Fruit fly (Drosophila melanogaster) whole organism, embryonic: ENCODE results near the gene mldr.

Experiments
- Aef1 ChIP-seq: fragments of 200-800 bp; sonication (Bioruptor generic); IDR thresholded peaks from 3 replicates; pipeline ENCODE4 v1.3.6; 2022; ENCODE audit warnings: missing biosample characterization, missing genetic modification characterization
- Blimp-1 ChIP-seq: fragments of 200-800 bp; sonication (Bioruptor generic); optimal IDR thresholded peaks from 3 replicates; lab custom pipeline; 2018; ENCODE audit warnings: missing biosample characterization, missing genetic modification characterization, mild to moderate bottlenecking, moderate library complexity, missing genetic modification reagents
- CG10147 ChIP-seq: fragments of 200-800 bp; sonication (Bioruptor generic); optimal IDR thresholded peaks from 2 replicates; lab custom pipeline; 2019; ENCODE audit warnings: missing biosample characterization, mild to moderate bottlenecking, missing genetic modification characterization, moderate library complexity
- CG11093 ChIP-seq: fragments of 200-800 bp; sonication (Bioruptor generic); IDR thresholded peaks from 3 replicates; pipeline ENCODE4 v1.3.6; 2022; ENCODE audit warnings: missing biosample characterization, missing genetic modification characterization
- CG12391 ChIP-seq: fragments of 200-800 bp; sonication (Bioruptor generic); optimal IDR thresholded peaks from 3 replicates; lab custom pipeline; 2018; ENCODE audit warnings: missing biosample characterization, mild to moderate bottlenecking, missing genetic modification characterization, moderate library complexity
- CG13287 ChIP-seq: fragments of 200-800 bp; sonication (Bioruptor generic); IDR thresholded peaks from 2 replicates; pipeline ENCODE4 v1.3.6; 2022; ENCODE audit warnings: missing biosample characterization, missing genetic modification characterization; ENCODE audit not compliant: partially characterized antibody
- CG13424 ChIP-seq: fragments of 200-800 bp; sonication (Bioruptor generic); optimal IDR thresholded peaks from 2 replicates; lab custom pipeline; 2019; ENCODE audit warnings: missing biosample characterization, mild to moderate bottlenecking, missing genetic modification characterization, moderate library complexity
- CG14710 ChIP-seq: fragments of 200-800 bp; sonication (Bioruptor generic); optimal IDR thresholded peaks from 3 replicates; lab custom pipeline; 2019; ENCODE audit warnings: missing biosample characterization, mild to moderate bottlenecking, missing genetic modification characterization, moderate library complexity
- CG17359 ChIP-seq: fragments of 200-800 bp; sonication (Bioruptor generic); optimal IDR thresholded peaks from 3 replicates; lab custom pipeline; 2018; ENCODE audit warnings: missing biosample characterization, mild to moderate bottlenecking, missing genetic modification characterization, moderate library complexity
- CG17361 ChIP-seq: fragments of 200-800 bp; sonication (Bioruptor generic); IDR thresholded peaks from 3 replicates; pipeline ENCODE4 v1.3.6; 2022; ENCODE audit warnings: missing biosample characterization, missing genetic modification characterization
- CG1832 ChIP-seq: fragments of 200-800 bp; sonication (Bioruptor generic); optimal IDR thresholded peaks from 2 replicates; lab custom pipeline; 2017; ENCODE audit warnings: missing biosample characterization, mild to moderate bottlenecking, missing genetic modification characterization, inconsistent platforms
- CG18764 ChIP-seq: fragments of 200-800 bp; sonication (Bioruptor generic); optimal IDR thresholded peaks from 3 replicates; lab custom pipeline; 2016; ENCODE audit warnings: missing biosample characterization, missing genetic modification characterization
- CG34224 ChIP-seq: fragments of 200-800 bp; sonication (Bioruptor generic); IDR thresholded peaks from 3 replicates; pipeline ENCODE4 v1.3.6; 2022; ENCODE audit warnings: missing biosample characterization, missing genetic modification characterization; ENCODE audit not compliant: partially characterized antibody
- CG4820 ChIP-seq: fragments of 200-800 bp; sonication (Bioruptor generic); optimal IDR thresholded peaks from 3 replicates; lab custom pipeline; 2016; ENCODE audit warnings: missing biosample characterization, missing genetic modification characterization
- CG6175 ChIP-seq: fragments of 200-800 bp; sonication (Bioruptor generic); IDR thresholded peaks from 3 replicates; pipeline ENCODE4 v1.3.6; 2022; ENCODE audit warnings: missing biosample characterization, missing genetic modification characterization
- CG6654 ChIP-seq: fragments of 200-800 bp; sonication (Bioruptor generic); optimal IDR thresholded peaks from 2 replicates; lab custom pipeline; 2017; ENCODE audit warnings: missing biosample characterization, mild to moderate bottlenecking, missing genetic modification characterization
- CG6791 ChIP-seq: fragments of 200-800 bp; sonication (Bioruptor generic); IDR thresholded peaks from 3 replicates; pipeline ENCODE4 v1.3.6; 2022; ENCODE audit warnings: missing biosample characterization, missing genetic modification characterization; ENCODE audit not compliant: partially characterized antibody
- CG7987 ChIP-seq: fragments of 200-800 bp; sonication (Bioruptor generic); optimal IDR thresholded peaks from 2 replicates; lab custom pipeline; 2018; ENCODE audit warnings: missing biosample characterization, mild to moderate bottlenecking, missing genetic modification characterization, moderate library complexity
- CG8924 ChIP-seq: fragments of 200-800 bp; optimal IDR thresholded peaks from 3 replicates; lab custom pipeline; 2019; ENCODE audit warnings: missing biosample characterization, mild to moderate bottlenecking, missing genetic modification characterization, moderate library complexity
- HLH3B ChIP-seq: fragments of 200-800 bp; sonication (Bioruptor generic); IDR thresholded peaks from 2 replicates; pipeline ENCODE4 v1.3.6; 2022; ENCODE audit warnings: missing biosample characterization, missing genetic modification characterization
- Hmr ChIP-seq: fragments of 200-800 bp; sonication (Bioruptor generic); optimal IDR thresholded peaks from 3 replicates; lab custom pipeline; 2017; ENCODE audit warnings: mild to moderate bottlenecking, missing biosample characterization, missing genetic modification reagents, missing genetic modification characterization
- Hr51 ChIP-seq, 2 experiments: fragments of 200-800 bp; sonication (Bioruptor generic); optimal IDR thresholded peaks; 2 replicates in 1 of 2; 3 replicates in 1 of 2; lab custom pipeline; 2016 to 2018; ENCODE audit warnings: missing biosample characterization in 2 of 2, missing genetic modification characterization in 2 of 2, mild to moderate bottlenecking in 1 of 2, moderate library complexity in 1 of 2
- MBD-R2 ChIP-seq: fragments of 200-800 bp; sonication (Bioruptor generic); IDR thresholded peaks from 2 replicates; pipeline ENCODE4 v1.3.6; 2022; ENCODE audit warnings: missing biosample characterization, missing genetic modification characterization
- Meics ChIP-seq: fragments of 200-800 bp; sonication (Bioruptor generic); optimal IDR thresholded peaks from 2 replicates; lab custom pipeline; 2017; ENCODE audit warnings: missing biosample characterization, mild to moderate bottlenecking, missing genetic modification characterization
- NC2β ChIP-seq: fragments of 200-800 bp; sonication (Bioruptor generic); optimal IDR thresholded peaks from 2 replicates; lab custom pipeline; 2016; ENCODE audit warnings: missing biosample characterization, missing genetic modification characterization
- Nf-YA ChIP-seq: fragments of 200-800 bp; sonication (Bioruptor generic); IDR thresholded peaks from 2 replicates; pipeline ENCODE4 v1.3.6; 2022; ENCODE audit warnings: missing biosample characterization, missing genetic modification characterization
- ab ChIP-seq: fragments of 200-800 bp; sonication (Bioruptor generic); optimal IDR thresholded peaks from 2 replicates; lab custom pipeline; 2016; ENCODE audit warnings: missing biosample characterization, missing genetic modification characterization
- bigmax ChIP-seq: fragments of 200-800 bp; sonication (Bioruptor generic); optimal IDR thresholded peaks from 2 replicates; lab custom pipeline; 2018; ENCODE audit warnings: missing biosample characterization, mild to moderate bottlenecking, missing genetic modification characterization
- dimm ChIP-seq: fragments of 200-800 bp; sonication (Bioruptor generic); IDR thresholded peaks from 2 replicates; pipeline ENCODE4 v1.3.6; 2022; ENCODE audit warnings: missing biosample characterization, missing genetic modification characterization
- en ChIP-seq: fragments of 200-800 bp; sonication (Bioruptor generic); optimal IDR thresholded peaks from 2 replicates; lab custom pipeline; 2016; ENCODE audit warnings: missing biosample characterization, missing genetic modification characterization
- ftz-f1 ChIP-seq: fragments of 200-800 bp; sonication (Bioruptor generic); optimal IDR thresholded peaks from 2 replicates; lab custom pipeline; 2016; ENCODE audit warnings: missing biosample characterization, missing genetic modification characterization
- grau ChIP-seq: fragments of 200-800 bp; optimal IDR thresholded peaks from 3 replicates; lab custom pipeline; 2019; ENCODE audit warnings: missing biosample characterization, mild to moderate bottlenecking, missing genetic modification characterization, moderate library complexity
- hkb ChIP-seq, 2 experiments: fragments of 200-800 bp in 1 of 2; fragments of >200 bp in 1 of 2; sonication (Bioruptor generic) in 1 of 2; IDR thresholded peaks in 1 of 2; optimal IDR thresholded peaks in 1 of 2; 2 replicates each; pipeline versions ENCODE4 v1.3.6 to Lab custom; 2017 to 2022; ENCODE audit warnings: missing biosample characterization in 1 of 2, missing genetic modification characterization in 1 of 2
- lab ChIP-seq: fragments of 200-800 bp; sonication (Bioruptor generic); optimal IDR thresholded peaks from 3 replicates; lab custom pipeline; 2017; ENCODE audit warnings: missing biosample characterization, missing genetic modification characterization, mild to moderate bottlenecking, moderate library complexity, missing genetic modification reagents
- lilli ChIP-seq: fragments of 200-800 bp; sonication (Bioruptor generic); optimal IDR thresholded peaks from 3 replicates; lab custom pipeline; 2016; ENCODE audit warnings: missing biosample characterization, missing genetic modification characterization
- pan ChIP-seq, 4 experiments: fragments of >200 bp in 3 of 4; fragments of 200-800 bp in 1 of 4; sonication (Bioruptor generic) in 1 of 4; optimal IDR thresholded peaks in 3 of 4; IDR thresholded peaks in 1 of 4; 2 replicates each; pipeline versions ENCODE4 v1.3.6 to Lab custom; 2017 to 2022; ENCODE audit warnings: missing biosample characterization in 2 of 4, missing genetic modification characterization in 2 of 4, mixed read lengths in 1 of 4
- psq ChIP-seq: fragments of 200-800 bp; sonication (Bioruptor generic); optimal IDR thresholded peaks from 2 replicates; lab custom pipeline; 2017; ENCODE audit warnings: missing biosample characterization, missing genetic modification characterization
- pum ChIP-seq: fragments of 200-800 bp; sonication (Bioruptor generic); optimal IDR thresholded peaks from 2 replicates; lab custom pipeline; 2016; ENCODE audit warnings: missing biosample characterization, missing genetic modification characterization
- row ChIP-seq: fragments of 200-800 bp; sonication (Bioruptor generic); IDR thresholded peaks from 3 replicates; pipeline ENCODE4 v1.3.6; 2022; ENCODE audit warnings: missing biosample characterization, missing genetic modification characterization
- schlank ChIP-seq: fragments of 200-800 bp; sonication (Bioruptor generic); optimal IDR thresholded peaks from 2 replicates; lab custom pipeline; 2018; ENCODE audit warnings: missing biosample characterization, mild to moderate bottlenecking, missing genetic modification characterization
- sd ChIP-seq: fragments of 200-800 bp; sonication (Bioruptor generic); optimal IDR thresholded peaks from 3 replicates; lab custom pipeline; 2018; ENCODE audit warnings: missing biosample characterization, mild to moderate bottlenecking, missing genetic modification characterization, moderate library complexity
- sima ChIP-seq: fragments of 200-800 bp; sonication (Bioruptor generic); optimal IDR thresholded peaks from 2 replicates; lab custom pipeline; 2016; ENCODE audit warnings: missing biosample characterization, missing genetic modification characterization
- slbo ChIP-seq: fragments of 200-800 bp; sonication (Bioruptor generic); IDR thresholded peaks from 2 replicates; pipeline ENCODE4 v1.3.6; 2022; ENCODE audit warnings: missing biosample characterization, missing genetic modification characterization
- sob ChIP-seq: fragments of 200-800 bp; sonication (Bioruptor generic); IDR thresholded peaks from 2 replicates; pipeline ENCODE4 v1.3.6; 2022; ENCODE audit warnings: missing biosample characterization, missing genetic modification characterization
- sr ChIP-seq: fragments of 200-800 bp; sonication (Bioruptor generic); IDR thresholded peaks from 3 replicates; pipeline ENCODE4 v1.3.6; 2022; ENCODE audit warnings: missing biosample characterization, missing genetic modification characterization
- tll ChIP-seq, 2 experiments: fragments of 200-800 bp in 1 of 2; fragments of >200 bp in 1 of 2; sonication (Bioruptor generic) in 1 of 2; optimal IDR thresholded peaks; 2 replicates each; lab custom pipeline; 2017 to 2019; ENCODE audit warnings: missing biosample characterization in 2 of 2, missing genetic modification characterization in 2 of 2, mild to moderate bottlenecking in 1 of 2, moderate library complexity in 1 of 2
- ttk ChIP-seq: fragments of 200-800 bp; sonication (Bioruptor generic); IDR thresholded peaks from 2 replicates; pipeline ENCODE4 v2.1.2; 2022; ENCODE audit warnings: missing biosample characterization, missing genetic modification characterization
- unpg ChIP-seq: fragments of 200-800 bp; sonication (Bioruptor generic); optimal IDR thresholded peaks from 3 replicates; lab custom pipeline; 2018; ENCODE audit warnings: missing biosample characterization, mild to moderate bottlenecking, missing genetic modification characterization, moderate library complexity
- zfh1 ChIP-seq: fragments of 200-800 bp; sonication (Bioruptor generic); IDR thresholded peaks from 3 replicates; pipeline ENCODE4 v1.3.6; 2022; ENCODE audit warnings: missing biosample characterization, missing genetic modification characterization

The mldr gene

DNA sequence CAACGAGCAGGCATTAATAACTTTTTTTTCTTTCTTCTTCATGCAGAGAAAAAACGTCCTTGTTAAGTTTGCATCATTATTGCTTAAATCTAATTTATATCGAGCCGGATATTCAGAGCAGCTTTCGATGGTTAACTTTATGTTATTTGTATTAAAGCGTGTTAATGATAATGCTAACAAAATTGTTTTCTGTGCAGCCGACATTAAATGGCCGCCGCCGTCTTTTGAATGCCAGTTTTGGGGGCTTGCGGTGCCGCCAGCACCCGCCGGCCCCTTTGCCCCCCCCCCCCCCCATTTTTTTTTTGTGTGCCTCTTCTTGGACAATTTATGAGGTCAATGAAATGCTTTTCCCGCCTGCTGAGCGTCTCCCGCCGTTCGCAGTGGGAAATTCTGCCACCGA lies 20.4 kb downstream of the mldr start (continued):
- TF ChIP-seq Meics: peak; percentile 15
- TF ChIP-seq Hmr (GFP tag; lab: Kevin White, UChicago): peak; percentile 17
- TF ChIP-seq sob (GFP tag; lab: Robert Waterston, UW): peak; percentile 41; the same call in 1 of the 2 replicates
- TF ChIP-seq ttk (GFP tag; lab: Robert Waterston, UW): peak; percentile 34; the same call in 1 of the 2 replicates
- no peak for TF ChIP-seq MBD-R2 (GFP tag; lab: Robert Waterston, UW)
- no peak for TF ChIP-seq CG8924 (tag; lab: Kevin White, UChicago)
- TF ChIP-seq CG12391: peak; percentile 11
- no peak for TF ChIP-seq bigmax (GFP tag; lab: Kevin White, UChicago)
- no peak for TF ChIP-seq CG6791 (GFP tag; lab: Robert Waterston, UW)
- no peak for TF ChIP-seq sd (tag; lab: Kevin White, UChicago)
- no peak for TF ChIP-seq ftz-f1 (GFP tag; lab: Kevin White, UChicago)
- no peak for TF ChIP-seq pum (GFP tag; lab: Kevin White, UChicago)
- TF ChIP-seq CG1832 (GFP tag; lab: Kevin White, UChicago): no peak
- no peak for TF ChIP-seq CG34224 (GFP tag; lab: Robert Waterston, UW)
- TF ChIP-seq hkb (optimal IDR thresholded peaks at IDR 0.05; lab: Kevin White, UChicago): no peak
- TF ChIP-seq hkb (GFP tag; IDR thresholded peaks at IDR 0.05; lab: Robert Waterston, UW): 0 out of 2 replicates have a peak, but pooled peaks have one; percentile 26
- TF ChIP-seq lab (GFP tag; lab: Kevin White, UChicago): peak; percentile 49
- no peak for TF ChIP-seq CG18764 (GFP tag; lab: Kevin White, UChicago)
- peak; percentile 55; the same call in 2 of the 3 replicates for TF ChIP-seq zfh1
- peak; percentile 13 for TF ChIP-seq CG10147 (GFP tag; lab: Kevin White, UChicago)
- no peak for TF ChIP-seq dimm (GFP tag; lab: Robert Waterston, UW)
- TF ChIP-seq pan (optimal IDR thresholded peaks at IDR 0.05; lab: Kevin White, UChicago): no peak
- TF ChIP-seq pan (GFP tag; optimal IDR thresholded peaks at IDR 0.05 in 1 of 2, IDR thresholded peaks at IDR 0.05 in 1 of 2): peak in 1 of 2 experiments; percentile 10
- TF ChIP-seq psq: no peak
- peak; percentile 1 for TF ChIP-seq lilli
- no peak for TF ChIP-seq CG14710 (tag; lab: Kevin White, UChicago)
- TF ChIP-seq Blimp-1 (GFP tag; lab: Kevin White, UChicago): peak; percentile 21
- TF ChIP-seq Nf-YA (GFP tag; lab: Robert Waterston, UW): no peak
- no peak for TF ChIP-seq CG4820
- TF ChIP-seq en (GFP tag; lab: Kevin White, UChicago): no peak
- TF ChIP-seq CG7987 (GFP tag; lab: Kevin White, UChicago): no peak
- no peak for TF ChIP-seq NC2β (GFP tag; lab: Kevin White, UChicago)
- TF ChIP-seq CG11093 (GFP tag; lab: Robert Waterston, UW): no peak
- TF ChIP-seq CG17361 (GFP tag; lab: Robert Waterston, UW): 0 out of 3 replicates have a peak, but pooled peaks have one; percentile 22
- 0 out of 2 replicates have a peak, but pooled peaks have one; percentile 41 for TF ChIP-seq slbo (GFP tag; lab: Robert Waterston, UW)
- no peak for TF ChIP-seq CG6654 (GFP tag; lab: Kevin White, UChicago)
- peak in 1 of 2 experiments; percentile 1 for TF ChIP-seq Hr51 (GFP tag; optimal IDR thresholded peaks at IDR 0.05; lab: Kevin White, UChicago)
- no peak for TF ChIP-seq ab (GFP tag; lab: Kevin White, UChicago)
- TF ChIP-seq Aef1 (GFP tag; lab: Robert Waterston, UW): peak; percentile 15; the same call in 1 of the 3 replicates
- no peak for TF ChIP-seq sr (GFP tag; lab: Robert Waterston, UW)
- TF ChIP-seq unpg (GFP tag; lab: Kevin White, UChicago): peak; percentile 34
- peak; percentile 8 for TF ChIP-seq CG13424 (tag; lab: Kevin White, UChicago)
- peak; percentile 54 for TF ChIP-seq row (GFP tag; lab: Robert Waterston, UW)
- no peak for TF ChIP-seq CG13287
- TF ChIP-seq HLH3B: 0 out of 2 replicates have a peak, but pooled peaks have one; percentile 24
- TF ChIP-seq grau (tag; lab: Kevin White, UChicago): peak; percentile 17
- TF ChIP-seq schlank (tag; lab: Kevin White, UChicago): no peak
- no peak for TF ChIP-seq sima (GFP tag; lab: Kevin White, UChicago)
- no peak for TF ChIP-seq CG17359 (tag; lab: Kevin White, UChicago)
- TF ChIP-seq CG6175 (GFP tag; lab: Robert Waterston, UW): no peak
- TF ChIP-seq tll (GFP tag; optimal IDR thresholded peaks at IDR 0.05; lab: Kevin White, UChicago): no peak
